Fruit fly (Drosophila melanogaster) ovary, adult (tissue): ENCODE results near the gene CG3309.

ENCODE experiments used
- CG17801 ChIP-seq: fragments of 200-800 bp; optimal IDR thresholded peaks from 2 replicates; lab custom pipeline; 2019; ENCODE audit warnings: missing biosample characterization, mild to moderate bottlenecking, missing genetic modification characterization, moderate library complexity; ENCODE audit not compliant: partially characterized antibody

CG3309 gene

DNA sequence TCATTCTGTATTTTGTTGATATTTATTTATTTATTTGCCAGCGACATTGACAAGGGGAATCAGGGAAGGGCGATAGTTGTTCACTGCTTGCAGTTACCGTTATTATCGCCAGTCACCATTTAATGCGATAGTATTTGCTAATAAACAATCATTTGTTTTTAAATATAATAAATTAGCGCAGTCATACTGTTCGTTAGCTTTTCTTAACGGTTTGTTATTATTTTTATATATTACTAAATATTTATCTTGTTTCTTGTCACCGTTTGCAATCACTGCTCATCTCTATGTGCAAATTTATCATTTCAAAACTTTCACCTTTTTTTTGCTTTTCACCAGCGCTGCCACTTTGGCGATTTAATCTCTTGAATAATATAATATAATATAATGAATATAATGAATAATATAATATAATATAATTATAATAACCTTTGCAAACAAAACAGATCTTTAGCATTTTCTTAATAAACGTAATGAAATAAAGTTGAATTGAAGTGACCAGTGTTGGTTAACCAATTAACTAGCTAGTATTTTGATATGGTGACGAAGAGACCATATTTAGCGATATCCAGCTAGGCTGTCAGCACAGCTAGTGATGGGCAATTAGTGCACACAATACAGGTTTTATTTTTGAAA is at the start of gene CG3309, which contains the start of gene XRCC1:
Gene CG3309 (minus strand): TSS at position 82 of the 633 bp plus-strand sequence.
Gene XRCC1 (plus strand): TSS at position 611 of the 633 bp plus-strand sequence.
- peak; percentile 39 for TF ChIP-seq CG17801 (GFP tag; lab: Kevin White, UChicago)

DNA sequence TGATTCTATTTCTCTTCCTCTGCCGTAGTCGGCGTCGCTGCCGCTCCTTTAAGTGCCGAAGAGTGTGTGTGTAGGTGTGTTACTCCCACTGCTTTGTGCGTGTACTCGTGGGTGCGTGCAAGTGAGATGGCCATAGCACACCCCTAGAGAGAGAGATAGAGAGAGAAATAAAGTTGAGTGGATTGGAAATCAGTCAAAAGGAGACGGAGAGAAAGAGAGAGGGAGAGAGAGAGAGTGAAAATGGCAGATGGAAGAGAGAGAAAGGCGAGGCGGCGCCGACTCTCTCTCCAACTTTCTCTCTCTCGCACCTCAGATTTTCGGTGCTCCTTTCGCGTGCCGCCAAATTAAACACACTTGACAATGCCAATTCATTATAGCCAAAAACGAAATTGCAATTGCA is 34.9 kb upstream of the CG3309 start:
- TF ChIP-seq CG17801 (GFP tag; lab: Kevin White, UChicago), result no peak

DNA sequence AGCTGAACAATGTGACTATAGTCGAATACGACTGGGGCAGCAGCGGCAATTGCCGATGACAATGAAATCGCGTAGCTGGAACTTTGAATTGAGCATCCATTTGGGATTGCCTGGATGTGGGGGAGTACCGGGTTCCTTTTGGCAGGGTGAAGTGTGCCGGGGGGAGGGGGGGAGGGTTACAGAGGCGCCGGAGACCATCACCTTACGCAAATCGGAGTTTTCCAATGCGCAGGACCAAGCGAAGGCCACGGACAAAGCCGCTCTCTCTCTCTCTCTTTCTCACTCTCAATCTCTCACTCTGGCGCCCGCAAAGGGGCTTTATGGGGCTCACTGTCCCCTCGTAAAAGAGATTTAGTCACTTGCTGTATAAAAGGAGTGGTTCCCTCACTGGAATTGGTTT is 34.0 kb upstream of the CG3309 start:
- no peak for TF ChIP-seq CG17801 (GFP tag; lab: Kevin White, UChicago)

DNA sequence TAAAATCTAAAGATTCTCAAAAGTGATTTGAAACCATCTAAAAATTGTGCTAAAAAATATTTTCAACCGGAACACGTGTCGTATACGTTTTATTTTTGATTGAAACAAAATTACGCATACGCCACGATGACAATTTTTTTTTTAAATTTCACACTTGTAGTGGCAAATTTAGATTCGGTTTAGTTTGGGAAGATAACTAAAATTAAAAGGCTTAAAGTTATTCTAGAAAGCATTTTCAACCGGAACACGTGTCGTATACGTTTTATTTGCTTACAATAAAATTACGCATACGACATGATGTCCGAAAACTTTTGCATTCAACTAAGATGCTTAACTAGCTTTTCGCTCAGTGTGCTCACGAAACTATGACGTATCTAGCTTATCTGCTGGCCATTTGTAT is 29.7 kb upstream of the CG3309 start:
- TF ChIP-seq CG17801 (GFP tag; lab: Kevin White, UChicago), result no peak

DNA sequence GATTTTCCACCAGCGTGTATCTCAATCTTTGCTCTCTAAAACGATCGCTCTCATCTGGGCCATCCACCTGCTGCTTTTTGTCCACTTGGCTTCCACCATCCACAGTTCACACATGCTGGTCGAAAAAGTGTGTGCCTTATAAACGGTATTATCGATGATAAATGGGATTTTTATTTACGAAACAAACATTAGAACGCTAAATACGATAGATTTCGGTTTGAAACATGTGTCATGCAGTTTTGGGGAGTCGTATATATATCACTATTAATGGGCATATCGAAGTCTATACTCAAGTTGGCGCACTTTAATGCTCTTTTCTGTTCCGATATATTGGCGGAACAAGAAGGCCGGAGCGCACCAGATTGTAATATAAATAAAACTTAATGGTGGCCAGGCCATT is 27.9 kb upstream of the CG3309 start:
- no peak for TF ChIP-seq CG17801 (GFP tag; lab: Kevin White, UChicago)

DNA sequence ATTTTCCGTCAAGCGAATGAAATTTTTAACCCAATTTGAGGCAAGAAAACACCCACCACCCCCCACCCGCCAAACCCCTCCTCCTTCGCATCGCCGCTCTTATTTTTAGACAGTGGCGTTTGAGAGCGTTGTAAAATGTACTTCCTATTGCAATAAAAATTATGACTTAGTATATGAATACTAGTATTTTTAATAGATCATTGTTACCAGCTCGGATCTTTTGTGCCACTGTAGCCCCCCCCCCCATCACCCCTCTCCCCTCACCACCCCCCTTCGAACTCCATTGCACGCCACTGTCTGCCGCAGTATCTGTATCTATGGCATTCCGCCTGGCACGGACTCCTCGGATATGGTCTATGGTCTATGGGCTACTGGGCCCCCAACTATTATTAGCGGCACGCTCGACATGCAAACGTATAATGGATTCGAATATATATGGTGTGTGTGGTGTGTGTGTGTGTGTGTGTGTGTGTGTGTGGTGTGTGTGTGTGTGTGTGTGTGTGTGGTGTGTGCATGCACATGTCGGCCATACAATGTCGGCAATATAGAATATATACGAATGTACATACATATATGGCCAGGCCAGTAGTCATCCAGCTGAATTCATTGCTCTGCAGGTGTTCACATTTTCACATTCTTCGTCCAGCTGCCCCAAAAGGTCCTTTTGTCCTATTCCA is 20.9 kb upstream of the CG3309 start:
- no peak for TF ChIP-seq CG17801 (GFP tag; lab: Kevin White, UChicago)

DNA sequence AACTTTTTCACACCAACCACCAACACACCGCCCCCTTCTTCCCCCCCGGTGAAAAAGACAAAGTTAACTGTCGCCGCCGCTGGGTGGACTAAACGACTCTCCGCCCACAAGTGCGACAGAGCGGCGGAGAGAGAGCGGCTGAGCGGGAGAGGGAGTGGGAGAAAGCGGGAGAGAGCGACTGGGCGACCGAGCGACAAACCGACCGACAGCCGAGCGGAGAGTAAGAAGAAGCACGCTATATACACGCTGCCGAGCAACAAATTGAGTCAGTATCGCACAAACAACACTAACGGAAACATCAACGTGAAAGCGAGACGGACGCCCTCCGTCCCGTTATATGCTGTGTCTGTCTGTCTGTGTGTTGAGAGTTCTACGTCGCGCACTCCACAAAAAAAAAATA is 10.8 kb upstream of the CG3309 start, which contains the start of gene SK:
Gene SK (plus strand): TSS at position 267 of the 400 bp plus-strand sequence.
- no peak for TF ChIP-seq CG17801 (GFP tag; lab: Kevin White, UChicago)

DNA sequence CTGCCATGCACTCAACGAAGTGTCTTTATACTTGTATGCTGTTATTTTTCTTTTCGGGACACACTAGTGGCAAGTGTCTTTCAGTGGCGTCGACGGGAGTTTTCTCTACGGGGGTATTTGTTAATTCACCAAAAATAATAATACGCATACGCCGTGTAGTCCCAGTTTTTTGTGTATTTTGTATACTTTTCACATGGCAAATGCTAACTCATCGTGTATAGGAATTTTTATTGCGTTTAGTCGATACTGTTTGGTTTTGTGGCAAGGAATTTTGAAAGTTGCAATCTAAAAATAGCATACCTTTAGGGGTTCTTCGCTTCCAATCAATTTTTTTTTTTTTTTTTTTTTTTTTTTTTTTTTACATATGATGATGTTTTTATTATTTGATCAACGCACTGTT is 9.3 kb upstream of the CG3309 start:
- TF ChIP-seq CG17801 (GFP tag; lab: Kevin White, UChicago), result no peak

DNA sequence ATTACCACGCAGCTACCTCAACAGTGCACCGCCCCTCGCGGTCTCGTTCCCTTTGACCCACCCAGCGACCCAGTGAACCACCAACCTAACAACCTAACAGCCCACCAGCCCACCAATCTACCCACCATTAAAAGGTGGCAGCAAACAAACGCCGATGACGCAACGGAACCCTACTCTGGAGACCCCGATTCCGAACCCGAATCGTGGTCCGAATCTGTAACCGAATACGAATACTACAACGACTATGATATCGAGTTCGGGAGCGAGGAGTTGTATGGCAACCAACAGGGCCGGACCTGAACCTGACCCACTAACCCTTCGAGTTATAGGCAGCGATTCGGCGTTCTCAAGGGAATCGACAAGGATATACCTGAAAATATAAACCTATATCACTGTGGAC is 8.2 kb upstream of the CG3309 start:
- no peak for TF ChIP-seq CG17801 (GFP tag; lab: Kevin White, UChicago)

DNA sequence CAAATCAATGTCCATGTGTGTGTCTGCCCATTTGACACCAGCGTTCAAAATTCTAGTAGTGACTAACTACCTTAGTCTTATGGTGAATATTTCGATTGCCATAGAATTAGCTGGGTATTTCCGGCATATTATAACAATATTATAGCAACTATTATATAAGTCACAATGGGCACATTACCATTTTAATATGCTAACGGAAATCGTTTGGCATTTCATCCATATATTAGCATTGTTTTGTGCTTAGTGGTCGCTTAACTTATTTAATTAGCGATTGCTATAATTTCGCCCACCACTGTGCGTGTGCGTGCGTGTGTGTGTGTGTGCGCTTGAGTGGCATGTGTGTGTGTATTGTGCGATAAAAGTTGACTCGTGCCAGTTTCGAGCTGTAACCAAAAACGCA is 7.6 kb upstream of the CG3309 start:
- no peak for TF ChIP-seq CG17801 (GFP tag; lab: Kevin White, UChicago)

DNA sequence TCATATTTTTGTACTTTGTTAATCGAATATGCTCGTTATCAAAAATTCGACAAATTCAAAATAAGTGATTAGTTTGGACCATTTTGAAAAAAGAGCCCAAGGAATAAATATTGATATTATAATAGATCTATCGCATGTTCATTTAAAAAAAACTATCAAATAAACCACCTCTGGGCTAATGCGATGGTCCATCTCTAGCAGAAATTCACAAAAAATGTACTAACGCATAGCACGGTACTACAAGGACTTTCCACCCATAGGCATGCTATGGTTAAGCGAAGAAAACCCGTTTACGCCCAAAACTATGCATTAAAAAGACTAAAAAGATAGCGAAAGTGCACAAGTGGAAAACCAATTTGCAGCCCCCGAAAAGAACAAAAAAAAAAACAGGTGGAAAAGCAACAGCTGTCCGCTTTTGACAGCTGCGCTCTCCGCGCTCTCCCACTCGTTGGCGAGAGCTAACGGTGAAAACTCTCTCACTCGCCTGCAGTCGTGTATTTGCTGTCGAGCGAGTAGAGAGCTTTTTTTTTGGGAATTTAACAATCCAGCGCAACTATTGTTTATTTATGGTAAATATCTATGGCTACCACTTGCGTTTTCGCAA is 3.2 kb upstream of the CG3309 start, which contains the start of gene CanB:
Gene CanB (plus strand): TSS at position 241 of the 604 bp plus-strand sequence.
- TF ChIP-seq CG17801 (GFP tag; lab: Kevin White, UChicago), result no peak

DNA sequence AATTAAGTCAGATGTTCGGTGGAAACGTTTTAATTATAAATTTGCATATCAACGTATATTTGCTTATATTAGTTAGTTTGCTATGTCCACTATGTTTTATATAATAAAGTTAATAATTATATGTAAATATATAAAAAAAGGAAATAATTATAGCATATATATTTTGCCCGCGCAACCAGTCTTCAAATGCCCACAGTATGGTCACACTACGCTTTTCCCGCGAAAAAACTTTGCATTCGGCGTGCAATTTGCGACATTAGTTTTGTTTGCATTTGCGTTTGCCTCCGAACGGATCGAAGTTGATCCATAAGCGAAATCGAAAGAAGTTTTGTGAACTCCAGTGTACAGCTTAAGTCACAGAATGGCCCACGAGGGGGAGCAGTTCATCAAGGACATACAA is 5.5 kb downstream of the CG3309 start, which contains the start of gene Mcm3:
Gene Mcm3 (plus strand): TSS at position 220 of the 400 bp plus-strand sequence.
- TF ChIP-seq CG17801 (GFP tag; lab: Kevin White, UChicago), result no peak

DNA sequence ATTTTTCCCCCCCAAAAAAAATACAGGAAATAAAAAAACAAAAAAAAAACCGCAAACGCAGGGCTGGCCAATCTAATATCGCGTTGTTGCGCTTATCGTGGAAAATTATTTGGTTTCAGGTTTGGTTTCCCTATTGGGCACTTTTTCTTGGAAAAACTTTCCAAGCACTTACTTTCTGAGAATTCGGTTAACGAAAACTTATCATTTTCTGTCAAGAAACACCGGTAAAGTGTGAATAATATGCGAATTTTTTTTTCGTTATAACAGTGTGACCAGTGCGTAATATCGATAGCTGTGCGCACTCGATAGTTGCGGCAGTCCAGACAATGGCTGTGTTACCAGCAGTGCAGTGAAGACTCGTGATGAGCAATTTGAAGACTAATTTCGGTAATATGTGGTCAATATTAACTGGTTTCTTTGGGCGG is 6.7 kb downstream of the CG3309 start, which contains the start of gene Rnp4F:
Gene Rnp4F (minus strand): TSS at position 238 of the 425 bp plus-strand sequence.
- TF ChIP-seq CG17801 (GFP tag; lab: Kevin White, UChicago), result peak; percentile 49

DNA sequence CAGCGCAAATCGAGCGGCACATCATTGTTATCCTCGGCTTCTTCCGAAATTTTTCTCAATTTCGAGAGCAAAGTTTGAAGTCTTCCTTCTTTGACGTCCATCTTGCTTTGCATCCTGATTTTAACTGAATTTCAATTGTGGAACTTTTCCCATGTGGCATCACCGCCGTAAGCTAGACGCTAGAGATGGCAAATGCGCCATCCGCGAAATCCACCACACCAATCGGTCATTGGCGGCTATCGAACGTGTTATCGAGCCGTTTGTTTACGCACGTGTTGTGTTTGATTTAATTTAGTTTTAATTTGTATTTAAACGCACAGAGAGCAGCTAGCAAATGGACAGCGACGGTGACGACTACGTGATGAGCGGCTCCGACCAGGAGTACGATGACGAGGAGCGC is 12.0 kb downstream of the CG3309 start, which contains the start of the genes CG15930 and Sas10:
Gene CG15930 (minus strand): TSS at position 126 of the 400 bp plus-strand sequence.
Gene Sas10 (plus strand): TSS at position 240 of the 400 bp plus-strand sequence.
- TF ChIP-seq CG17801 (GFP tag; lab: Kevin White, UChicago), result no peak

DNA sequence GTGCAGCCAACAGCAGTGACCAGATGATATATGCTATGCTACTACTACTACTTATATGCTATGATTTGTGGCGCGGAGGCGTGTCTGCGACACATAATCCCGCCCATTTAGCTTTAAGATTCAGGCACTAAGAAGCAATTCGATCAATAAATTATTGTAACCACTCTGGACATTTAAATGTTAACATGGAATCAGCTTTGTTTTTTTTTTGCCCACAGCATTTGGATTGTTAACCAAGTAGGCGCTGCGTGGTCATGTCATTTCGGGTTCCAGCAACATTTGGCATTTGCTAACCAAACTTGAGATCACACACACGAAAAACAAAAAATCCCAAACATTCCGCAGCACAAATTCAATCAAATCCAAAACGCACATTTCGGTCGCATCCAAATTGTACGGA is 16.2 kb downstream of the CG3309 start, which contains the start of gene CG4198:
Gene CG4198 (plus strand): TSS at position 301 of the 400 bp plus-strand sequence.
- no peak for TF ChIP-seq CG17801 (GFP tag; lab: Kevin White, UChicago)
